Worm (Caenorhabditis elegans): ENCODE results near the gene srw-8.

Gene srw-8

DNA sequence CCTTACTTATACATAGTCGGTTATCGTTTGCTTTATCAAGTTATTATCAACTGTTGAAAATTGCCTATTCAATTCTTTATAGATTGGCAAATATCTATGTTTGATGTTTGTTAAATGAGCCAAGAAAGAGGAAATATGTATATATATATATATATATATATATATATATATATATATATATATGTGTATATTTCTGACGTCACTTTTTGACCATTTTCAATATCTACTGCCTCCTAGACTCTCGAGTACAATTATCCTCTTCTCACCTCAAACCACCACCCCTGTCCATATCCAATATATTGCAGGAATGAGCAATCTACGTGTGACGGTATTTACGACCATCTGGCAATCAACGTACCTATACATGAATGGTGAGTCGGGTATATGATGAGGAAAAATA lies 10.7 kb upstream of the srw-8 start, which contains the start of gene F59D6.1:
Gene F59D6.1, plus strand, starts transcription at position 301 of the 400 bp plus-strand sequence.
- TF ChIP-seq nhr-67 (tag; optimal IDR thresholded peaks at IDR 0.05) (no peak), lin-15B (tag; optimal IDR thresholded peaks at IDR 0.05) (no peak), tbx-2 (tag; optimal IDR thresholded peaks at IDR 0.05) (no peak), unc-62 (GFP tag; optimal IDR thresholded peaks at IDR 0.05) (no peak), nhr-28 (tag; optimal IDR thresholded peaks at IDR 0.05) (no peak)

DNA sequence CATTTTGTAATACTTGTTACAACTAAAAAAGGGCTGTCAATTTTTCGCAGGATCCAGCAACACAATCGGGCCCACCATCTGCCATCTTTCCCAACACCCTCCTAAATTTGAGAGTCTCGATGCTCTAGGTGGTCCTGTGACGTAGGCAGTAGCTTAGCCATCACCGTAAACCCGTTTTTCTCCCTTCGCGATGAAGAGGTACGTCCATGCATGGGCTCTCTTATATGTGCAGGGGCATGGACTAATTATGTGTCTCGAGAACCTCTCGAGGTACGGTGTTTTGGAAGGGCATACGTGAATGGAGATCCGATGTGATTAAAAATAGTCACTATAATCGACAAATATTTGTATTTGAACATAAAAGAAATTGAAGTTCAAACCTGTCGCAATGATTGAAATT lies 6.8 kb upstream of the srw-8 start:
- TF ChIP-seq nhr-67 (tag; optimal IDR thresholded peaks at IDR 0.05) (no peak), nhr-23 (tag; optimal IDR thresholded peaks at IDR 0.05) (no peak), elt-1 (tag; optimal IDR thresholded peaks at IDR 0.05) (no peak), nhr-77 (tag; optimal IDR thresholded peaks at IDR 0.05) (no peak), eor-1 (tag; optimal IDR thresholded peaks at IDR 0.05) (no peak), egl-27 (tag; optimal IDR thresholded peaks at IDR 0.05) (no peak), ceh-16 (tag; optimal IDR thresholded peaks at IDR 0.05) (no peak), egl-5 (tag; optimal IDR thresholded peaks at IDR 0.05) (no peak), snpc-4 (tag; optimal IDR thresholded peaks at IDR 0.05) (no peak), ceh-28 (tag; optimal IDR thresholded peaks at IDR 0.05) (no peak), ama-1 (optimal IDR thresholded peaks at IDR 0.05) (no peak), jun-1 (tag; optimal IDR thresholded peaks at IDR 0.05) (no peak), ceh-9 (tag; optimal IDR thresholded peaks at IDR 0.05) (no peak), nhr-25 (tag; optimal IDR thresholded peaks at IDR 0.05) (no peak), ceh-82 (tag; optimal IDR thresholded peaks at IDR 0.05) (no peak), skn-1 (tag; optimal IDR thresholded peaks at IDR 0.05) (no peak), ztf-4 (tag; optimal IDR thresholded peaks at IDR 0.05) (no peak), zag-1 (tag; optimal IDR thresholded peaks at IDR 0.05) (no peak)

DNA sequence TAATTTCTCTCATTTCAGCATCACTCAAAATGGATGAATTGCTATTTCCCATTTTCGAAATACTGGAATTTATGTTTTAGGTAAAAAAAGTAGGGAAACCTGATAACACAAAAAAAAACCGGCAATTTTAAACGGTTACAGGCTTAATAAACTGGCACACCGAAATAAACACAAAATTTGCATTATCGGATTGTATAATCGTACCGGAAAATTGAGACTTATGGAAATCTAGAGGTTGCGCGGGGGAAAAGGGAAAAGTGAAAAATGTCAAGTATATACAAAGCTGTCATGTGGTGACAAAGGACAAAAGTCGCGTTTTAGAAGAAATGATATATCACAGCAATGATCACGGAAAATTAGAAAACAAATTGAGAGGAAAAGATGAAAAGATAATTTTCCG lies 5.1 kb upstream of the srw-8 start, which contains the start of gene chpf-2:
Gene chpf-2, minus strand, starts transcription at position 101 of the 400 bp plus-strand sequence.
- no peak for TF ChIP-seq lin-39 (tag; optimal IDR thresholded peaks at IDR 0.05)
- TF ChIP-seq nhr-25 (tag; optimal IDR thresholded peaks at IDR 0.05): no peak
- TF ChIP-seq aly-2 (tag; optimal IDR thresholded peaks at IDR 0.05): no peak
- no peak for TF ChIP-seq ZK546.5 (tag; optimal IDR thresholded peaks at IDR 0.05)
- TF ChIP-seq nfya-1 (tag; optimal IDR thresholded peaks at IDR 0.05; ENCODE audit: insufficient read depth): no peak
- TF ChIP-seq ztf-4 (tag; optimal IDR thresholded peaks at IDR 0.05): no peak
- TF ChIP-seq pha-4 (tag; optimal IDR thresholded peaks at IDR 0.05): no peak
- no peak for TF ChIP-seq pqm-1 (tag; optimal IDR thresholded peaks at IDR 0.05)
- no peak for TF ChIP-seq fkh-2 (tag; optimal IDR thresholded peaks at IDR 0.05)
- TF ChIP-seq fos-1 (tag; optimal IDR thresholded peaks at IDR 0.05): no peak
- TF ChIP-seq elt-3 (tag; optimal IDR thresholded peaks at IDR 0.05): no peak
- no peak for TF ChIP-seq nhr-12 (tag; optimal IDR thresholded peaks at IDR 0.05)
- TF ChIP-seq elt-2 (tag; optimal IDR thresholded peaks at IDR 0.05): no peak
- no peak for TF ChIP-seq egl-5 (tag; optimal IDR thresholded peaks at IDR 0.05)
- no peak for TF ChIP-seq skn-1 (tag; optimal IDR thresholded peaks at IDR 0.05)
- no peak for TF ChIP-seq nhr-77 (tag; optimal IDR thresholded peaks at IDR 0.05)
- no peak for TF ChIP-seq mml-1 (tag; optimal IDR thresholded peaks at IDR 0.05)
- TF ChIP-seq nhr-11 (tag; optimal IDR thresholded peaks at IDR 0.05): no peak
- TF ChIP-seq mdl-1 (tag; optimal IDR thresholded peaks at IDR 0.05): no peak

DNA sequence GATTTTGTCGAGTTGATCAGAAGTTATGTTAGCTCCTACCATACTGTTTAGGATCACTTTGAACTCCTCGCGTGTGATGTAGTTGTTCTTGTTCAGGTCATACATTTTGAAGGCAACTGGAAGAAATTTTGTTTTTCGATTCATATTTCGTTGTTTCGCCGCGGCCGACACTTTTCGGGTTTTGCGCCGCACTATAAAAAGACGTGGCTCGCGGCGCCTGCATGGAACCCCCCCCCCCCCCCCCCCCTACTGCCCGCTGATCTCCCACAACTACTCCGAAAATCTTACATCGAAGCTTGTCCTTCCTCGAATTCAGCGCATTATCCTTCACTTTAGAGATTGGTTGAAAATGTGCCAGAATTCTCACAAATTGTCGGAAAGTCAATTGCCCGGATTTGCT lies 3.9 kb upstream of the srw-8 start:
- TF ChIP-seq lsy-12 (tag; optimal IDR thresholded peaks at IDR 0.05) (no peak), pha-4 (tag; optimal IDR thresholded peaks at IDR 0.05) (no peak), mml-1 (tag; optimal IDR thresholded peaks at IDR 0.05) (no peak), elt-1 (tag; optimal IDR thresholded peaks at IDR 0.05) (no peak), nhr-77 (tag; optimal IDR thresholded peaks at IDR 0.05) (no peak), eor-1 (tag; optimal IDR thresholded peaks at IDR 0.05) (no peak), nhr-237 (tag; optimal IDR thresholded peaks at IDR 0.05) (no peak), hmg-11 (tag; optimal IDR thresholded peaks at IDR 0.05) (no peak), jun-1 (tag; optimal IDR thresholded peaks at IDR 0.05) (no peak), fkh-2 (tag; optimal IDR thresholded peaks at IDR 0.05) (no peak), nfya-1 (tag; optimal IDR thresholded peaks at IDR 0.05; ENCODE audit: insufficient read depth) (no peak), pqm-1 (tag; optimal IDR thresholded peaks at IDR 0.05) (no peak), ceh-82 (tag; optimal IDR thresholded peaks at IDR 0.05) (no peak), sea-2 (GFP tag; optimal IDR thresholded peaks at IDR 0.05) (no peak), nhr-43 (tag; optimal IDR thresholded peaks at IDR 0.05; ENCODE audit: poor library complexity, severe bottlenecking) (no peak), lin-39 (tag; optimal IDR thresholded peaks at IDR 0.05) (no peak), elt-2 (tag; optimal IDR thresholded peaks at IDR 0.05) (no peak), fos-1 (tag; optimal IDR thresholded peaks at IDR 0.05) (no peak)
